Worm (Caenorhabditis elegans) whole organism, L4/young adult: ENCODE measurements around the gene sre-13.
A peak's percentile ranks its signal among the peaks of the same experiment; 100 is the strongest.

Experiments
- W03F9.2 ChIP-seq: fragments of 150-350 bp; optimal IDR thresholded peaks from 2 replicates; lab custom pipeline; 2014; ENCODE audit warnings: missing biosample characterization, missing genetic modification characterization
- dao-5 ChIP-seq: sonication (generic microtip); optimal IDR thresholded peaks from 2 replicates; lab custom pipeline; 2016; ENCODE audit warnings: missing genotype, missing genetic modification characterization, moderate library complexity, missing compliant biosample characterization
- him-1 ChIP-seq: sonication (generic microtip); optimal IDR thresholded peaks from 2 replicates; lab custom pipeline; 2016; ENCODE audit warnings: missing genotype, missing genetic modification reagents, missing genetic modification characterization, missing compliant biosample characterization

sre-13 gene

ce11 chrII:14636737-14637136 is at the start of gene sre-13:
TSS of gene sre-13 (minus strand) at chrII:14636837.
- TF ChIP-seq W03F9.2 (tag; lab: Kevin White, UChicago) (no peak), dao-5 (no peak), him-1 (tag; lab: Kevin White, UChicago) (no peak)

- no peak for TF ChIP-seq dao-5
- TF ChIP-seq him-1 (tag; lab: Kevin White, UChicago): no peak
- no peak for TF ChIP-seq W03F9.2 (tag; lab: Kevin White, UChicago)
Measured at ce11 chrII:14684377-14684776, 47.7 kb upstream of the sre-13 start, which contains the start of gene unc-52. TSS of gene unc-52 (minus strand) at chrII:14684456.

- no peak for TF ChIP-seq W03F9.2 (tag; lab: Kevin White, UChicago)
- no peak for TF ChIP-seq dao-5
Measured at ce11 chrII:14683646-14684045, 47.0 kb upstream of the sre-13 start.

- TF ChIP-seq W03F9.2 (tag; lab: Kevin White, UChicago) (no peak), him-1 (tag; lab: Kevin White, UChicago) (no peak), dao-5 (no peak)
Measured at ce11 chrII:14678157-14678556, 41.5 kb upstream of the sre-13 start, which contains the start of gene hhat-1. TSS of gene hhat-1 (plus strand) at chrII:14678457.

- TF ChIP-seq dao-5 (no peak), him-1 (tag; lab: Kevin White, UChicago) (no peak), W03F9.2 (tag; lab: Kevin White, UChicago) (no peak)
Measured at ce11 chrII:14673636-14674035, 37.0 kb upstream of the sre-13 start.

ce11 chrII:14672095-14672494 is 35.5 kb upstream of the sre-13 start:
- TF ChIP-seq dao-5: no peak
- TF ChIP-seq him-1 (tag; lab: Kevin White, UChicago): no peak
- no peak for TF ChIP-seq W03F9.2 (tag; lab: Kevin White, UChicago)

- TF ChIP-seq dao-5 (no peak), W03F9.2 (tag; lab: Kevin White, UChicago) (no peak)
Measured at ce11 chrII:14670175-14670574, 33.5 kb upstream of the sre-13 start.

ce11 chrII:14668608-14669007 is 32.0 kb upstream of the sre-13 start:
- TF ChIP-seq dao-5: no peak
- no peak for TF ChIP-seq W03F9.2 (tag; lab: Kevin White, UChicago)
- no peak for TF ChIP-seq him-1 (tag; lab: Kevin White, UChicago)

- no peak for TF ChIP-seq him-1 (tag; lab: Kevin White, UChicago)
Measured at ce11 chrII:14666274-14666673, 29.6 kb upstream of the sre-13 start.

ce11 chrII:14664647-14665518 is 28.2 kb upstream of the sre-13 start:
- no peak for TF ChIP-seq dao-5
- no peak for TF ChIP-seq him-1 (tag; lab: Kevin White, UChicago)
- no peak for TF ChIP-seq W03F9.2 (tag; lab: Kevin White, UChicago)

ce11 chrII:14647550-14647949 is 10.9 kb upstream of the sre-13 start:
- no peak for TF ChIP-seq W03F9.2 (tag; lab: Kevin White, UChicago)
- no peak for TF ChIP-seq him-1 (tag; lab: Kevin White, UChicago)
- TF ChIP-seq dao-5: no peak

- TF ChIP-seq W03F9.2 (tag; lab: Kevin White, UChicago): no peak
- TF ChIP-seq him-1 (tag; lab: Kevin White, UChicago): no peak
- TF ChIP-seq dao-5: no peak
Measured at ce11 chrII:14645290-14645689, 8.7 kb upstream of the sre-13 start.

ce11 chrII:14644465-14644864 is 7.8 kb upstream of the sre-13 start:
- TF ChIP-seq him-1 (tag; lab: Kevin White, UChicago): no peak
- no peak for TF ChIP-seq W03F9.2 (tag; lab: Kevin White, UChicago)
- TF ChIP-seq dao-5: no peak

ce11 chrII:14643983-14644382 is 7.3 kb upstream of the sre-13 start, which contains the start of gene atgp-2:
TSS of gene atgp-2 (minus strand) at chrII:14644083.
- TF ChIP-seq dao-5 (no peak), W03F9.2 (tag; lab: Kevin White, UChicago) (no peak), him-1 (tag; lab: Kevin White, UChicago) (no peak)

- TF ChIP-seq dao-5 (peak; percentile 66), W03F9.2 (tag; lab: Kevin White, UChicago) (no peak), him-1 (tag; lab: Kevin White, UChicago) (no peak)
Measured at ce11 chrII:14635179-14635578, 1.5 kb downstream of the sre-13 start.
